Worm (Caenorhabditis elegans): ENCODE results near the gene dpy-22.

Gene dpy-22

DNA sequence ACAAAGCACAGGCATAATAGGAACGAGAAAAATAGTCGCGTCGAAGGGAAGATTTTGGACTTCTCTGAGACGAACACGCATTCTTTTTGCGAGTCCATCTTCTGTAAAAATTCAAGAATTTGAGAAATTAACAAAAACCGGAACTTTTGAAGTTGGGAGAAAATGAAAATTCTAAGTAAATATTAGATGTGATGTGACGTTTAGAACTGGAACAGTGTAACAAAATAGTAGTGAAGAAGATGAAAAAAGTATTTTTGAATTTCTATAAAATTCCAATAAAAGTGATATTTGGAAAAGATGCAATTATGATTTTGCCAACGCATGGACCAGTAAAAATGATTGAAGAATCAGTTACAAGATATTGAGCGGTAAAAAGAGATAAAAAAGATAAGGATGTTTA, 57.3 kb downstream of the dpy-22 start, which contains the start of gene slc-17.9:
Gene slc-17.9, minus strand, starts transcription at position 101 of the 400 bp plus-strand sequence.
- TF ChIP-seq nhr-28 (tag; optimal IDR thresholded peaks at IDR 0.05) (no peak), nhr-102 (tag; optimal IDR thresholded peaks at IDR 0.05) (no peak), lin-13 (GFP tag; optimal IDR thresholded peaks at IDR 0.05) (no peak), hlh-11 (tag; optimal IDR thresholded peaks at IDR 0.05) (no peak), saeg-2 (GFP tag; IDR thresholded peaks at IDR 0.05) (no peak), spr-1 (tag; optimal IDR thresholded peaks at IDR 0.05) (no peak), aly-2 (tag; optimal IDR thresholded peaks at IDR 0.05) (no peak), vab-7 (GFP tag; IDR thresholded peaks at IDR 0.05) (no peak)

DNA sequence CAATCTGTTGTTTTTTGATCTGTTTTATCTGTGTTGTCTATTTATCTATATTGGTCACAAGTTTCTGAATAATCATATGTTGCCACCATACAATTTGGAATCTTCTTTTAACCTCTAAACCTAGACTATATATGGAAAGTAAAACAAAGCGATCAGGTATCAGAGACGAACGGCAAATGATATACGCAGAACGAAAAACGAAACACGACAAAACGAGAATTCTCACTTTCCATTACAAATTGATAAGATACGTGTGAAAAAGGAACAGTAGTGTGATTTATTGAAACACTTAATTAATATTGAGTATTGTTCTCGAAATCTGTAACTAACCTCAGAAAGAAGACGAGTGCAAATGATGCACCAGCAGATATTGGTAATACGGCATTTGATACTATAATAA, 58.2 kb downstream of the dpy-22 start:
- TF ChIP-seq mxl-3 (GFP tag; optimal IDR thresholded peaks at IDR 0.05) = no peak
- no peak for TF ChIP-seq lim-7 (GFP tag; IDR thresholded peaks at IDR 0.05)
- TF ChIP-seq spr-1 (tag; optimal IDR thresholded peaks at IDR 0.05) = no peak
- TF ChIP-seq hlh-30 (tag; optimal IDR thresholded peaks at IDR 0.05; ENCODE audit: insufficient read depth) = peak; percentile 36
- TF ChIP-seq T20F7.1 (GFP tag; optimal IDR thresholded peaks at IDR 0.05) = no peak
- TF ChIP-seq F49E8.2 (tag; optimal IDR thresholded peaks at IDR 0.05; ENCODE audit: borderline replicate concordance) = no peak
- no peak for TF ChIP-seq mxl-2 (GFP tag; conservative IDR thresholded peaks at IDR 0.05)
- TF ChIP-seq nhr-77 (tag; optimal IDR thresholded peaks at IDR 0.05) = no peak

DNA sequence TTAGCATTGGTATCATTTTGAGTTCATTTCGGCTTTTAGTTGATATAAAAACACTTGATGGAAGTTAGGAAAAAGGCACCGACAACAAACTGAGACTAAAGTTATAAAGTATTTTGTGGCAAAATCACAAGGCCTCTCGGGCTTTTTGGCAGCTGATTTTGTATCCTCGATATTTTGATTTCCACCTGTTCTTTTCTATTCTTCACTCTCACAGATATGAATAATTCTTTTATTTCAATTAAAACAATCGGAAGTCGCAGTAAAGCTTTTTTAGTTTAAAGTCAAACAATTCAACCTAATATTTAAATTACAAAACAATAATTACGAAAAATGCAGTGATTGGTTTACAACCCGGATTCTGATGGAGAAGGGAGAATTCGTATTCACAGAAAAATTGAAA, 60.8 kb downstream of the dpy-22 start, which contains the start of gene T09B9.3:
Gene T09B9.3, minus strand, starts transcription at position 101 of the 400 bp plus-strand sequence.
- TF ChIP-seq dmd-8 (GFP tag; IDR thresholded peaks at IDR 0.05) (no peak), tra-1 (GFP tag; IDR thresholded peaks at IDR 0.05) (no peak), dve-1 (tag; optimal IDR thresholded peaks at IDR 0.05; ENCODE audit: insufficient read depth) (no peak), nhr-42 (GFP tag; IDR thresholded peaks at IDR 0.05) (no peak), ctbp-1 (GFP tag; IDR thresholded peaks at IDR 0.05) (no peak), nhr-48 (tag; optimal IDR thresholded peaks at IDR 0.05) (no peak), madf-9 (GFP tag; conservative IDR thresholded peaks at IDR 0.05) (no peak), ceh-20 (GFP tag; IDR thresholded peaks at IDR 0.05) (no peak), fos-1 (tag; optimal IDR thresholded peaks at IDR 0.05) (no peak), zfp-2 (tag; optimal IDR thresholded peaks at IDR 0.05) (no peak)

Measured in whole organism, L4 larva.